Fruit fly (Drosophila melanogaster): Measurements from ENCODE around the gene lds.
A peak's percentile ranks its signal among the peaks of the same experiment; 100 is the strongest.

lds gene

DNA sequence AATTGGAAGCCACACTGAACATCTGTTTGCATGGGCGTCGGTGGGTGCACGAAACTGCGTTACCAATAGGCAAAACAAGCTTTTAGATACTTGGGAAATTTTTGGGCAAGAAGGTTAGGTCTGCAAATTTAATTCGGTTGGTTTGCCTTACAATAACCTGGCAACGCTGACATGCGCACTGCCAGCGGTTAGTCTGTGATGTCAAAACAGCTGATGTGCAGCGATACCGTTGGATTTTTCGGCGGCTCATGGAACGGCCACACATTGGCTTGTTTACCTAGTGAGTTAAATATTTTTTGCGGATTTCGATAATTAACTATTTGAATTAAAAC lies 33.4 kb upstream of the lds start, which contains the start of gene ArgRS-m (continued):
- TF ChIP-seq CG43689 (GFP tag; IDR thresholded peaks at IDR 0.05) (no peak), CG5953 (GFP tag; IDR thresholded peaks at IDR 0.05) (no peak), zfh1 (GFP tag; IDR thresholded peaks at IDR 0.05) (no peak), Hr3 (GFP tag; optimal IDR thresholded peaks at IDR 0.05) (peak; percentile 47), CG15479 (GFP tag; optimal IDR thresholded peaks at IDR 0.05) (no peak), CG11723 (GFP tag; optimal IDR thresholded peaks at IDR 0.05) (peak; percentile 16), disco-r (GFP tag; optimal IDR thresholded peaks at IDR 0.05) (no peak), usp (GFP tag; optimal IDR thresholded peaks at IDR 0.05) (no peak), CG1647 (GFP tag; optimal IDR thresholded peaks at IDR 0.05) (no peak), Spps (tag; optimal IDR thresholded peaks at IDR 0.05) (no peak), sens (GFP tag) (peak; percentile 81), CG1233 (GFP tag; optimal IDR thresholded peaks at IDR 0.05) (no peak), crc (GFP tag; optimal IDR thresholded peaks at IDR 0.05) (no peak), Lhr (GFP tag; optimal IDR thresholded peaks at IDR 0.05) (peak; percentile 54), crp (GFP tag; optimal IDR thresholded peaks at IDR 0.05) (peak; percentile 67 to 98), slou (GFP tag; optimal IDR thresholded peaks at IDR 0.05) (no peak), Tbp (GFP tag; optimal IDR thresholded peaks at IDR 0.05) (no peak), fd102C (GFP tag; optimal IDR thresholded peaks at IDR 0.05) (no peak), CG31388 (GFP tag; optimal IDR thresholded peaks at IDR 0.05) (no peak), sim (GFP tag; IDR thresholded peaks at IDR 0.05) (no peak), CG6765 (GFP tag; optimal IDR thresholded peaks at IDR 0.05) (no peak), Six4 (GFP tag; optimal IDR thresholded peaks at IDR 0.05) (peak; percentile 23), sug (tag; optimal IDR thresholded peaks at IDR 0.05) (peak; percentile 44), Dref (GFP tag; IDR thresholded peaks at IDR 0.05) (no peak), ato (GFP tag; IDR thresholded peaks at IDR 0.05; ENCODE audit: partially characterized antibody) (0 out of 2 replicates have a peak, but pooled peaks have one; percentile 8), CG18599 (GFP tag; optimal IDR thresholded peaks at IDR 0.05) (peak; percentile 75), CG6854 (GFP tag; optimal IDR thresholded peaks at IDR 0.05) (peak; percentile 32), CG10321 (GFP tag; IDR thresholded peaks at IDR 0.05) (no peak), NFAT (GFP tag; IDR thresholded peaks at IDR 0.05) (peak; percentile 77), CG18011 (GFP tag; optimal IDR thresholded peaks at IDR 0.05) (peak; percentile 23), Asciz (GFP tag; optimal IDR thresholded peaks at IDR 0.05) (no peak), Gsc (GFP tag; IDR thresholded peaks at IDR 0.05) (no peak), B-H2 (GFP tag; optimal IDR thresholded peaks at IDR 0.05) (no peak), pnt (GFP tag; optimal IDR thresholded peaks at IDR 0.05) (no peak), fru (optimal IDR thresholded peaks at IDR 0.05) (no peak), bigmax (GFP tag; optimal IDR thresholded peaks at IDR 0.05) (peak; percentile 88), hbn (GFP tag; IDR thresholded peaks at IDR 0.05; ENCODE audit: partially characterized antibody) (no peak), CG34422 (GFP tag; IDR thresholded peaks at IDR 0.05) (peak; percentile 48; the same call in 1 of the 3 replicates), zen (tag; optimal IDR thresholded peaks at IDR 0.05) (peak; percentile 2), CG9876 (GFP tag; optimal IDR thresholded peaks at IDR 0.05) (no peak)

dm6 chr3R:7891031-7891430 lies 29.2 kb upstream of the lds start, which contains the start of gene wtrw:
wtrw (plus strand) TSS chr3R:7891331.
- TF ChIP-seq Eip74EF (GFP tag; optimal IDR thresholded peaks at IDR 0.05), result no peak
- no peak for TF ChIP-seq Dll (GFP tag; IDR thresholded peaks at IDR 0.05; ENCODE audit: partially characterized antibody)
- no peak for TF ChIP-seq Kr (GFP tag; optimal IDR thresholded peaks at IDR 0.05)
- TF ChIP-seq CG11560 (tag; IDR thresholded peaks at IDR 0.05), result no peak
- no peak for TF ChIP-seq btn (GFP tag; optimal IDR thresholded peaks at IDR 0.05)
- TF ChIP-seq CG4404 (GFP tag; IDR thresholded peaks at IDR 0.05), result no peak
- no peak for TF ChIP-seq ranshi (GFP tag; IDR thresholded peaks at IDR 0.05)
- TF ChIP-seq CG8281 (tag; optimal IDR thresholded peaks at IDR 0.05), result no peak
- no peak for TF ChIP-seq CG18011 (GFP tag; optimal IDR thresholded peaks at IDR 0.05)

Data from whole organism, embryonic.